Worm (Caenorhabditis elegans) whole organism, L4 larva: Measurements from ENCODE around the gene taf-3.

Experiments used
- D1046.2 ChIP-seq: fragments of 200-800 bp; sonication (Bioruptor generic); IDR thresholded peaks from 2 replicates; pipeline ENCODE4 v1.3.6; 2022; ENCODE audit warnings: missing genetic modification characterization, missing compliant biosample characterization
- F37D6.2 ChIP-seq: sonication (generic microtip); optimal IDR thresholded peaks from 2 replicates; lab custom pipeline; 2016; ENCODE audit warnings: mild to moderate bottlenecking, missing genetic modification characterization, missing compliant biosample characterization
- T20F7.1 ChIP-seq: fragments of 200-800 bp; sonication (Bioruptor generic); optimal IDR thresholded peaks from 2 replicates; lab custom pipeline; 2018; ENCODE audit warnings: mild to moderate bottlenecking, missing genetic modification characterization, missing compliant biosample characterization
- Y75B8A.6 ChIP-seq: fragments of 200-800 bp; sonication (Bioruptor generic); IDR thresholded peaks from 2 replicates; pipeline ENCODE4 v1.3.6; 2022; ENCODE audit warnings: missing genetic modification reagents, missing genetic modification characterization, missing compliant biosample characterization
- aha-1 ChIP-seq: fragments of 150-350 bp; peaks from one replicate; lab custom pipeline; 2014; ENCODE audit warnings: missing biosample characterization, missing genetic modification characterization
- cey-2 ChIP-seq: sonication (generic microtip); optimal IDR thresholded peaks from 3 replicates; lab custom pipeline; 2017; ENCODE audit warnings: missing genetic modification characterization, mild to moderate bottlenecking, missing compliant biosample characterization, antibody characterized with exemption, borderline replicate concordance; ENCODE audit not compliant: insufficient read depth
- daf-16 ChIP-seq, 3 experiments: sonication (generic microtip); optimal IDR thresholded peaks; 2 replicates each; lab custom pipeline; 2016 to 2017; ENCODE audit warnings: missing genetic modification characterization in 3 of 3, missing genetic modification reagents in 3 of 3, mild to moderate bottlenecking in 2 of 3, missing compliant biosample characterization in 2 of 3, missing biosample characterization in 1 of 3, moderate library complexity in 1 of 3
- daf-19 ChIP-seq: fragments of 200-800 bp; sonication (Bioruptor generic); conservative IDR thresholded peaks from 2 replicates; pipeline ENCODE4 v1.3.6; 2022; ENCODE audit warnings: missing genetic modification characterization, missing compliant biosample characterization
- dmd-6 ChIP-seq: fragments of 200-800 bp; sonication (Bioruptor generic); IDR thresholded peaks from 2 replicates; pipeline ENCODE4 v1.3.6; 2022; ENCODE audit warnings: missing genetic modification reagents, missing genetic modification characterization, missing compliant biosample characterization
- dve-1 ChIP-seq: sonication (generic microtip); optimal IDR thresholded peaks from 2 replicates; lab custom pipeline; 2017; ENCODE audit warnings: antibody characterized with exemption, mild to moderate bottlenecking, missing genetic modification characterization, missing compliant biosample characterization; ENCODE audit not compliant: insufficient read depth
- gei-8 ChIP-seq: fragments of 200-800 bp; sonication (Bioruptor generic); optimal IDR thresholded peaks from 2 replicates; lab custom pipeline; 2018; ENCODE audit warnings: mild to moderate bottlenecking, missing genetic modification characterization, missing compliant biosample characterization
- hlh-11 ChIP-seq: fragments of 200-800 bp; sonication (Bioruptor generic); optimal IDR thresholded peaks from 2 replicates; lab custom pipeline; 2018; ENCODE audit warnings: mild to moderate bottlenecking, missing genetic modification characterization, missing compliant biosample characterization
- hlh-30 ChIP-seq: sonication (generic microtip); optimal IDR thresholded peaks from 2 replicates; lab custom pipeline; 2017; ENCODE audit warnings: antibody characterized with exemption, mild to moderate bottlenecking, missing genetic modification characterization, missing compliant biosample characterization; ENCODE audit not compliant: insufficient read depth
- hmg-1.1 ChIP-seq: fragments of 200-800 bp; sonication (Bioruptor generic); IDR thresholded peaks from 2 replicates; pipeline ENCODE4 v1.3.6; 2022; ENCODE audit warnings: missing genetic modification reagents, missing genetic modification characterization, missing compliant biosample characterization
- lin-1 ChIP-seq: fragments of 200-800 bp; sonication (Bioruptor generic); IDR thresholded peaks from 2 replicates; pipeline ENCODE4 v1.3.6; 2022; ENCODE audit warnings: missing genetic modification reagents, missing genetic modification characterization, missing compliant biosample characterization
- lsy-2 ChIP-seq, 2 experiments: fragments of 150-350 bp in 1 of 2; sonication (generic microtip) in 1 of 2; optimal IDR thresholded peaks; 2 replicates each; lab custom pipeline; 2014 to 2017; ENCODE audit warnings: missing biosample characterization in 2 of 2, missing genetic modification characterization in 2 of 2
- mdl-1 ChIP-seq, 2 experiments: fragments of 150-350 bp in 1 of 2; sonication (generic microtip) in 1 of 2; optimal IDR thresholded peaks; 2 replicates each; lab custom pipeline; 2014 to 2017; ENCODE audit warnings: missing biosample characterization in 2 of 2, missing genetic modification characterization in 2 of 2
- mep-1 ChIP-seq: fragments of 150-350 bp; sonication (generic microtip); optimal IDR thresholded peaks from 3 replicates; lab custom pipeline; 2014; ENCODE audit warnings: missing biosample characterization, missing genetic modification characterization
- mes-2 ChIP-seq: sonication (generic microtip); optimal IDR thresholded peaks from 2 replicates; lab custom pipeline; 2016; ENCODE audit warnings: missing genotype, mild to moderate bottlenecking, missing genetic modification characterization, missing compliant biosample characterization; ENCODE audit not compliant: poor library complexity, severe bottlenecking
- mxl-2 ChIP-seq: fragments of 200-800 bp; sonication (Bioruptor generic); conservative IDR thresholded peaks from 2 replicates; pipeline ENCODE4 v1.3.6; 2022; ENCODE audit warnings: missing genetic modification reagents, missing genetic modification characterization, missing compliant biosample characterization
- mxl-3 ChIP-seq: fragments of 200-800 bp; sonication (Bioruptor generic); optimal IDR thresholded peaks from 2 replicates; lab custom pipeline; 2018; ENCODE audit warnings: mild to moderate bottlenecking, missing genetic modification characterization, missing compliant biosample characterization
- nhr-10 ChIP-seq: fragments of 150-350 bp; optimal IDR thresholded peaks from 2 replicates; lab custom pipeline; 2014; ENCODE audit warnings: missing biosample characterization, missing genetic modification characterization
- nhr-102 ChIP-seq: sonication (generic microtip); optimal IDR thresholded peaks from 2 replicates; lab custom pipeline; 2016; ENCODE audit warnings: mild to moderate bottlenecking, missing genetic modification characterization, moderate library complexity, missing compliant biosample characterization
- nhr-41 ChIP-seq: fragments of 200-800 bp; sonication (Bioruptor generic); IDR thresholded peaks from 2 replicates; pipeline ENCODE4 v1.3.6; 2022; ENCODE audit warnings: missing genetic modification reagents, missing genetic modification characterization, missing compliant biosample characterization
- nhr-42 ChIP-seq: fragments of 200-800 bp; sonication (Bioruptor generic); IDR thresholded peaks from 2 replicates; pipeline ENCODE4 v1.3.6; 2022; ENCODE audit warnings: missing genetic modification characterization, missing compliant biosample characterization
- nhr-48 ChIP-seq: sonication (generic microtip); optimal IDR thresholded peaks from 2 replicates; lab custom pipeline; 2016; ENCODE audit warnings: mild to moderate bottlenecking, missing genetic modification characterization, missing compliant biosample characterization
- nhr-77 ChIP-seq: fragments of 150-350 bp; optimal IDR thresholded peaks from 2 replicates; lab custom pipeline; 2014; ENCODE audit warnings: missing biosample characterization, missing genetic modification characterization
- pha-4 ChIP-seq, 2 experiments: fragments of 150-350 bp in 1 of 2; fragments of 200-800 bp in 1 of 2; sonication (Bioruptor generic) in 1 of 2; IDR thresholded peaks in 1 of 2; optimal IDR thresholded peaks in 1 of 2; 2 replicates each; pipeline versions ENCODE4 v1.3.6 to Lab custom; 2014 to 2022; ENCODE audit warnings: missing genetic modification characterization in 2 of 2, missing genetic modification reagents in 2 of 2, missing biosample characterization in 1 of 2, missing compliant biosample characterization in 1 of 2
- php-3 ChIP-seq: fragments of 200-800 bp; sonication (Bioruptor generic); IDR thresholded peaks from 2 replicates; pipeline ENCODE4 v1.3.6; 2022; ENCODE audit warnings: missing genetic modification reagents, missing genetic modification characterization, missing compliant biosample characterization
- pqm-1 ChIP-seq: sonication (generic microtip); optimal IDR thresholded peaks from 2 replicates; lab custom pipeline; 2017; ENCODE audit warnings: missing biosample characterization, missing genetic modification characterization
- sdz-12 ChIP-seq: fragments of 200-800 bp; sonication (Bioruptor generic); optimal IDR thresholded peaks from 2 replicates; lab custom pipeline; 2018; ENCODE audit warnings: mild to moderate bottlenecking, missing genetic modification characterization, missing compliant biosample characterization
- skn-1 ChIP-seq: fragments of 150-350 bp; optimal IDR thresholded peaks from 2 replicates; lab custom pipeline; 2014; ENCODE audit warnings: missing biosample characterization, missing genetic modification characterization
- tra-1 ChIP-seq: fragments of 200-800 bp; sonication (Bioruptor generic); IDR thresholded peaks from 2 replicates; pipeline ENCODE4 v1.3.6; 2022; ENCODE audit warnings: missing genetic modification reagents, missing genetic modification characterization, missing compliant biosample characterization
- unc-62 ChIP-seq, 3 experiments: fragments of 150-350 bp in 1 of 3; sonication (generic microtip); optimal IDR thresholded peaks in 2 of 3; peaks in 1 of 3; 1 replicate in 1 of 3; 2 replicates in 2 of 3; lab custom pipeline; 2014 to 2017; ENCODE audit warnings: missing biosample characterization in 3 of 3, missing genetic modification characterization in 3 of 3, missing genetic modification reagents in 3 of 3, missing genotype in 1 of 3
- vab-7 ChIP-seq: fragments of 200-800 bp; sonication (Bioruptor generic); IDR thresholded peaks from 2 replicates; pipeline ENCODE4 v1.3.6; 2022; ENCODE audit warnings: missing genetic modification reagents, missing genetic modification characterization, missing compliant biosample characterization

Gene taf-3

DNA sequence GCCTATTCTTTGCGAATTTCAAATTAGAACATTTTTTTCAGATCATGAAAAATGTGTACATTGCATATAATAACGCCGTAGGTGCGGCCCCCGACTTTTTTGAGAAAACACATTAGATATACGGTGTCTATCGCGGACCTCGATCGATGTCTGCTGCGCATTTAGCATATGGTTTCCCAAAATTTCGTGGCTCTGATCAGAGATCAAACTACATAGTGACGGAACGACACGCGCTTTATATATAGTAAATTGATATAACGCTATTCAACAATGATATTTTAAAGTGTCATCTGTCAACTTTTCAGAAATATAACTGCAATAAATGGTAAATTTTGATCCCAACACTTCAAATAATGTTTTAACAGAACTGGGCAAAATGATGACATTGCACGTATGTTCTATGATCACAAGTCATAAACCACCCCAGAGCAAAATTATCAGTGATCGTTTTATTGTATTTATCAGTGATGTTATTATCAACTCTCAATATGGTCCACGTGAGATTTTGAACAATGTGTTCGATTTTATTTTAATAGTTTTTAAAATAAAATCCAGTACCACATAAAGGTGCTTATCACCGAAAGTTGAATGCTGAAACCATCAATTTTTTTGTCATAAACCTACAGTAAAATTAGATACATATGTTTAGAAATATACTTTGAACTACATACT is 14.1 kb downstream of the taf-3 start (continued):
- TF ChIP-seq mdl-1 (tag; optimal IDR thresholded peaks at IDR 0.05; lab: Kevin White, UChicago) (peak in 1 of 2 experiments; percentile 69), T20F7.1 (GFP tag; lab: Kevin White, UChicago) (peak; percentile 23), Y75B8A.6 (GFP tag; lab: Robert Waterston, UW) (no peak), F37D6.2 (tag; lab: Kevin White, UChicago) (no peak), nhr-102 (peak; percentile 29), mep-1 (tag; lab: Kevin White, UChicago) (peak; percentile 24), dmd-6 (peak; percentile 87), tra-1 (GFP tag; lab: Robert Waterston, UW) (peak; percentile 77), cey-2 (tag; lab: Kevin White, UChicago) (no peak)

DNA sequence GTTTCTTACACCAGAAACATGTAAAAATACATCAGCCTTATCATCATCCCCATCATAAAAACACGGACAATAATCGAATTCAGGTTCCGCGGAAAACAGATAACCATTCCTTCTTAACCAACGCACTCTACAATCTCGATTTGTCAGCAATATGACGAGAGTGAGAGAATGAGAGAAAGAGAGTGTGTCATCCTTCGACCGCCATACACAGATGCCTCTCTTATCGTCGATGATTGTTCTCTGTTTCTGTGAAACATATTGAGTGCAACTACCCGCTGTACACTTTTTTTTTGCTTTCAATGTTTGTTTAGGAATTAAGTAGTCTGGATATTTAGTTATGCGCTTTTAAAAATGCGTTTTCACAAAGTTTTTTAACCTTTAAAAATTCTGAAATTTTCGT is 16.8 kb downstream of the taf-3 start:
- TF ChIP-seq mdl-1 (tag; optimal IDR thresholded peaks at IDR 0.05; lab: Kevin White, UChicago) = peak in 1 of 2 experiments; percentile 60
- peak; percentile 34; the same call in 1 of the 2 replicates for TF ChIP-seq hmg-1.1 (GFP tag; lab: Robert Waterston, UW)
- peak; percentile 90 for TF ChIP-seq nhr-77
- TF ChIP-seq lin-1 = 0 out of 2 replicates have a peak, but pooled peaks have one; percentile 52
- TF ChIP-seq D1046.2 = no peak
- TF ChIP-seq gei-8 = no peak
- peak; percentile 96 for TF ChIP-seq dve-1 (tag; lab: Kevin White, UChicago)
- TF ChIP-seq lsy-2 (tag; optimal IDR thresholded peaks at IDR 0.05; lab: Kevin White, UChicago) = peak in 1 of 2 experiments; percentile 52
- TF ChIP-seq nhr-48 (tag; lab: Kevin White, UChicago) = peak; percentile 90
- peak; percentile 70 for TF ChIP-seq mes-2 (tag; lab: Kevin White, UChicago)
- TF ChIP-seq dmd-6 = peak; percentile 87
- TF ChIP-seq vab-7 (GFP tag; lab: Robert Waterston, UW) = no peak
- no peak for TF ChIP-seq mxl-2 (GFP tag; lab: Robert Waterston, UW)
- peak; percentile 59 for TF ChIP-seq hlh-30
- TF ChIP-seq nhr-42 (GFP tag; lab: Robert Waterston, UW) = 0 out of 2 replicates have a peak, but pooled peaks have one; percentile 53
- no peak for TF ChIP-seq unc-62 (GFP tag; optimal IDR thresholded peaks at IDR 0.05 in 1 of 2; lab: Kevin White, UChicago)
- TF ChIP-seq unc-62 (tag; optimal IDR thresholded peaks at IDR 0.05; lab: Kevin White, UChicago) = no peak
- TF ChIP-seq mep-1 (tag; lab: Kevin White, UChicago) = peak; percentile 54
- peak in 1 of 2 experiments; percentile 31 for TF ChIP-seq daf-16 (GFP tag; optimal IDR thresholded peaks at IDR 0.05; lab: Kevin White, UChicago)
- TF ChIP-seq daf-16 (tag; optimal IDR thresholded peaks at IDR 0.05; lab: Kevin White, UChicago) = peak; percentile 97
- peak; percentile 75 for TF ChIP-seq php-3 (GFP tag; lab: Robert Waterston, UW)
- no peak for TF ChIP-seq skn-1
- peak; percentile 51 for TF ChIP-seq nhr-102
- TF ChIP-seq pha-4 (GFP tag; IDR thresholded peaks at IDR 0.05; lab: Robert Waterston, UW) = peak; percentile 32; the same call in 1 of the 2 replicates
- TF ChIP-seq pha-4 (tag; optimal IDR thresholded peaks at IDR 0.05; lab: Kevin White, UChicago) = no peak
- peak; percentile 37 for TF ChIP-seq T20F7.1 (GFP tag; lab: Kevin White, UChicago)
- no peak for TF ChIP-seq aha-1 (tag; lab: Kevin White, UChicago)
- peak; percentile 95 for TF ChIP-seq hlh-11 (tag; lab: Kevin White, UChicago)
- no peak for TF ChIP-seq daf-19
- TF ChIP-seq pqm-1 (tag; lab: Kevin White, UChicago) = peak; percentile 81
- TF ChIP-seq sdz-12 (GFP tag; lab: Kevin White, UChicago) = no peak
- peak; percentile 78 for TF ChIP-seq mxl-3 (GFP tag; lab: Kevin White, UChicago)
- peak; percentile 21 for TF ChIP-seq nhr-10 (tag; lab: Kevin White, UChicago)
- TF ChIP-seq Y75B8A.6 (GFP tag; lab: Robert Waterston, UW) = no peak
- TF ChIP-seq nhr-41 (GFP tag; lab: Robert Waterston, UW) = no peak
